Fruit fly (Drosophila melanogaster) whole organism, embryonic: ENCODE data around the gene HIPP1.

Experiments used
- CG13424 ChIP-seq: fragments of 200-800 bp; sonication (Bioruptor generic); optimal IDR thresholded peaks from 2 replicates; lab custom pipeline; 2019; ENCODE audit warnings: missing biosample characterization, mild to moderate bottlenecking, missing genetic modification characterization, moderate library complexity
- CkIIα-i1 ChIP-seq: fragments of 200-800 bp; sonication (Bioruptor generic); IDR thresholded peaks from 2 replicates; pipeline ENCODE4 v1.3.6; 2022; ENCODE audit warnings: missing biosample characterization, missing genetic modification characterization
- ash1 ChIP-seq: fragments of 200-800 bp; sonication (Bioruptor generic); optimal IDR thresholded peaks from 2 replicates; lab custom pipeline; 2018; ENCODE audit warnings: missing biosample characterization, mild to moderate bottlenecking, missing genetic modification characterization

- no peak for TF ChIP-seq CG13424 (tag; lab: Kevin White, UChicago)
- TF ChIP-seq CkIIα-i1 (GFP tag; lab: Robert Waterston, UW) = no peak
- TF ChIP-seq ash1 (GFP tag; lab: Kevin White, UChicago) = no peak
Observed at dm6 chr3L:20767227-20767626, 42.2 kb upstream of the HIPP1 start.
